Worm (Caenorhabditis elegans): Measurements from ENCODE around the gene fbxa-50.

DNA sequence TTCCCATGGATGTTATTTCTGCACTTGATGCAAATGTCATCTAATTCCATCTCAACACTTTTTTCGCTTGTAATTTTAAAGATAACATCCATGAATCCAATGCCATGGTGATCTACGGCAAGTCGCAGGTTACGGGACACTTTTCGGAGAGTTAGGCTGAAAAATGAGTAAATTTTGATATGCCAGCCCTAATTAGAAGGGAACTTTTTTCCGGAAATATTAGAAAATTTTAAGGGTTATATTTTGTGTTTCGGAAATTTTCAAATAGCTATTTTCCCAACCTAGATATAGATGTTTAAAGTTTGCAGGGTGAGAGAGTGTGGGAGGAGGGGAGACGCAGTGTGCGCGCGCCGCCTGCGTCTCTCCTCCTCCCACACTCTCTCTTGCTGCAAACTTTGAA, 19.0 kb upstream of the fbxa-50 start:
- TF ChIP-seq unc-86 (tag; optimal IDR thresholded peaks at IDR 0.05), result no peak
- no peak for TF ChIP-seq K02D7.2 (tag; optimal IDR thresholded peaks at IDR 0.05)

Measured in whole organism, late embryonic.